Fruit fly (Drosophila melanogaster) whole organism: ENCODE results near the gene CG13930.

Source experiments
- CG8478 ChIP-seq: fragments of >200 bp; optimal IDR thresholded peaks from 2 replicates; lab custom pipeline; 2018; ENCODE audit warnings: inconsistent platforms
- Dll ChIP-seq: fragments of >200 bp; optimal IDR thresholded peaks from 2 replicates; lab custom pipeline; 2017
- EcR ChIP-seq, 2 experiments: fragments of >200 bp; optimal IDR thresholded peaks; 2 replicates each; lab custom pipeline; 2017; ENCODE audit warnings: missing biosample characterization in 2 of 2, missing genetic modification characterization in 2 of 2, missing genetic modification reagents in 2 of 2
- pan ChIP-seq: fragments of >200 bp; optimal IDR thresholded peaks from 2 replicates; lab custom pipeline; 2017
- psq ChIP-seq: fragments of >200 bp; optimal IDR thresholded peaks from 2 replicates; lab custom pipeline; 2017
- usp ChIP-seq: fragments of >200 bp; optimal IDR thresholded peaks from 2 replicates; lab custom pipeline; 2017; ENCODE audit warnings: missing biosample characterization, missing genetic modification characterization, mixed read lengths

dm6 chr3L:1688569-1688968 lies 16.0 kb upstream of the CG13930 start:
- TF ChIP-seq usp: no peak
- TF ChIP-seq CG8478 (lab: Kevin White, UChicago): no peak
- no peak for TF ChIP-seq EcR (GFP tag; optimal IDR thresholded peaks at IDR 0.05; lab: Kevin White, UChicago)
- TF ChIP-seq pan (lab: Kevin White, UChicago): no peak
- TF ChIP-seq psq (lab: Kevin White, UChicago): no peak
- no peak for TF ChIP-seq Dll (lab: Kevin White, UChicago)
